Fruit fly (Drosophila melanogaster): Measurements from ENCODE around the gene CG43954.

DNA sequence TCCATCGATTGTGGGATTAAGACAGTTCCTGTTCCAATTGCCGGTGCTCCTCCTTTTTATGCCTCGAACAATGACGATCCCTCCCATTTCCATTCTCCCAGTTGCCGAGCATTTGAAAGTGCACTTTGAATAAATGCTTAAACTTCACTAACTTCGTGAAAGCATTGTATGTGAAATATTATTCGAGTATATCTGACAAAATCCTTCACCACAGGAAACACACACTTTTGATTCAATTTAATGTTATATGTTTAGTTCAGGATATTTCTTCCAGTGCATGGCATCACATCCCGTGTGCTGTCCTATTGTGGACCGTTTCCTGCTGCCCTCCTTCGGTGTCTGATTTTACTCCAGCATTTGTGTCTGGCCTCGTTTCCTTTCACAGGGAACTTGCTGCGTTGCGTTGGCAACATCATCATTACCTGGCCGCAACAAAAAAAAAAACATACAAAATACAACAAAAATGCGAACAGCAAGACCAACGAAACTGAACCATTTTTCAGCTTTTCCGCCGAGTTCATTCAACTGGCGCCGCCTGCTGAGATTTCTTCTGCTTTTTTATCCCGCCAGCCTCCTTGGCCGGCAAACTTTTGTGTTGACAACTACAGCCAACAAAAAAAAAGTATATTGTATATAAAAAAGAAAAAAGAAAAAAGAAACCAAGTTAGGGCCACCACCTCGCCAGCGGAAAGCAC lies 41.1 kb upstream of the CG43954 start:
- TF ChIP-seq CG10631 (GFP tag; optimal IDR thresholded peaks at IDR 0.05) (peak; percentile 81), CG34406 (GFP tag; optimal IDR thresholded peaks at IDR 0.05) (peak; percentile 38), Eip75B (GFP tag; optimal IDR thresholded peaks at IDR 0.05) (peak; percentile 77), CG15336 (GFP tag; IDR thresholded peaks at IDR 0.05) (peak; percentile 82), CG4318 (GFP tag; optimal IDR thresholded peaks at IDR 0.05) (peak; percentile 50), fd85E (GFP tag; optimal IDR thresholded peaks at IDR 0.05) (no peak), net (GFP tag; optimal IDR thresholded peaks at IDR 0.05) (peak; percentile 57)

Measured in whole organism, prepupa.